Worm (Caenorhabditis elegans): ENCODE measurements around the gene Y70C5C.1.
"Not testable (repeated sequence)": the region's sequence is repeated elsewhere in the genome, so short reads cannot be mapped to it uniquely, and the experiment has no call there.

ce11 chrV:16654242-16654641, 45.8 kb upstream of the Y70C5C.1 start, which contains the start of gene W06G6.15:
- not testable (repeated sequence) for TF ChIP-seq F49E8.2 (tag; optimal IDR thresholded peaks at IDR 0.05; ENCODE audit: insufficient read depth); rpc-1 (optimal IDR thresholded peaks at IDR 0.05); rpc-1 (tag; optimal IDR thresholded peaks at IDR 0.05); lsy-27 (tag; optimal IDR thresholded peaks at IDR 0.05; ENCODE audit: borderline replicate concordance, insufficient read depth); dpl-1 (GFP tag; optimal IDR thresholded peaks at IDR 0.05); nfya-1 (tag; optimal IDR thresholded peaks at IDR 0.05; ENCODE audit: borderline replicate concordance, insufficient read depth); unc-130 (GFP tag; optimal IDR thresholded peaks at IDR 0.05); Y79H2A.3 (GFP tag; conservative IDR thresholded peaks at IDR 0.05); sea-2 (GFP tag; IDR thresholded peaks at IDR 0.05); Y53G8AR.9 (GFP tag; conservative IDR thresholded peaks at IDR 0.05); dpff-1 (tag; optimal IDR thresholded peaks at IDR 0.05); fkh-3 (tag; optimal IDR thresholded peaks at IDR 0.05); egl-18 (GFP tag; IDR thresholded peaks at IDR 0.05); snpc-4 (GFP tag; optimal IDR thresholded peaks at IDR 0.05); snpc-4 (tag; optimal IDR thresholded peaks at IDR 0.05)

Data from whole organism, young adult.